Fruit fly (Drosophila melanogaster): ENCODE data around the gene Antp.

The Antp gene

DNA sequence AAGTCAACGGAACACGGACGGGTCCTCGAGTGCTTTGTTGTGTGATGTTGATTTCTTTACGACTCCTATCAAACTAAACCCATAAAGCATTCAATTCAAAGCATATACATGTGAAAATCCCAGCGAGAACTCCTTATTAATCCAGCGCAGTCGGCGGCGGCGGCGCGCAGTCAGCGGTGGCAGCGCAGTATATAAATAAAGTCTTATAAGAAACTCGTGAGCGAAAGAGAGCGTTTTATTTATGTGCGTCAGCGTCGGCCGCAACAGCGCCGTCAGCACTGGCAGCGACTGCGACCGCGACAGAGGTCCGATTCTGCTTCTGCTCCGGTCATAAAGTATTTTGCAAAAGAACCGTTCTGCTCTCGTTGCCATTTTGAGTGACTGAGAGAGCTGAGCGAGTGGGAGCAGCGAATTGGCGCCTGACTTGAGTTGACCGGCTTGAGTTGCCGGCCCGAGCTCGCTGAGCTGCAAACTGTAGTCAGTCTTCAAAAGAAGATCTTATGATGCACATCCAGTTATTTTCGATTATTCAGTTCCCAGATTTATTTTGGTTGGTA lies at the start of gene Antp:
Gene Antp (minus strand): TSS at position 75 of the 557 bp plus-strand sequence.
- TF ChIP-seq Sin3A (optimal IDR thresholded peaks at IDR 0.05) (no peak), psq (optimal IDR thresholded peaks at IDR 0.05) (no peak), Myc (optimal IDR thresholded peaks at IDR 0.05) (no peak), h (optimal IDR thresholded peaks at IDR 0.05) (no peak), ttk (optimal IDR thresholded peaks at IDR 0.05) (no peak), insv (optimal IDR thresholded peaks at IDR 0.05) (no peak)

DNA sequence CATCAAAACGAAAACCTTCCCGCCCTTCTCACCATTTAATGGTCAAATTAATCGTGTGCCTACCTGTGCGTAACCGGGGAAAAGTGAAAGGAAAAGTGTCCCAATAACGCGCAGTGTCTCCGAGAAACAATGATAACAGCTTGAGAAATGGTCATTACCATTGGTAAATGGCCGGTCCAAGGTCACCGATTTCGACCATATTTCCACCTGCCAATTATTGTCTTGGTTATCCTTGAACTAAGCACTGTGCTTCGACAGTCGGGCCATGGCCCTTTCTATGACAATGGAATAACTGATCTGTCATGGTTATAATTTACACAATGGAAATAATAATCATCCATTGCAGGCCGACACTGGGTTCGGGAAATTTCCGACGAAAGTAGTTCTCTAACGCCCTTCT lies 45.0 kb upstream of the Antp start:
- TF ChIP-seq h (optimal IDR thresholded peaks at IDR 0.05) (no peak), insv (optimal IDR thresholded peaks at IDR 0.05) (no peak), Sin3A (optimal IDR thresholded peaks at IDR 0.05) (no peak), ttk (optimal IDR thresholded peaks at IDR 0.05) (no peak)

DNA sequence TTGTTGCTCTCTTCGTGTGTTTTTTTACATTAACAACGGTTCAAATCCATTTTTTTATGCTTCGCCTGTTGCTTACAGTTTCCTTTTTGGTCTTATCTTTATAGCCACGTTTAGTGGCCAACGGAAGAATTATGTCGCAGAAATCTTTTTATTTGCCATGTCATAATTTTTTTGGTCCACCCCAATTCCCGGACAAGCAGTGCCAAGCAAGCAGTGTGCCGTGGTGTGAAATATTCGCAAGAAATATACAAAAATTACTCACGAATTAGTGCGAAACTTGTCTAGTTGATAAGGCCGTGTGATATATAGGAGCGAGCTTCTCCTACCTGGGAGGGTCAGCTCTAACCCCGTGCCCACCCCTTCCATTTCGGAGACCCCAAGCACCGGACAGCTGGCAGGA lies 41.9 kb upstream of the Antp start:
- no peak for TF ChIP-seq Myc (optimal IDR thresholded peaks at IDR 0.05)
- no peak for TF ChIP-seq psq (optimal IDR thresholded peaks at IDR 0.05)
- TF ChIP-seq Sin3A (optimal IDR thresholded peaks at IDR 0.05), result no peak
- TF ChIP-seq h (optimal IDR thresholded peaks at IDR 0.05), result no peak
- TF ChIP-seq ttk (optimal IDR thresholded peaks at IDR 0.05), result no peak
- TF ChIP-seq insv (optimal IDR thresholded peaks at IDR 0.05), result no peak

DNA sequence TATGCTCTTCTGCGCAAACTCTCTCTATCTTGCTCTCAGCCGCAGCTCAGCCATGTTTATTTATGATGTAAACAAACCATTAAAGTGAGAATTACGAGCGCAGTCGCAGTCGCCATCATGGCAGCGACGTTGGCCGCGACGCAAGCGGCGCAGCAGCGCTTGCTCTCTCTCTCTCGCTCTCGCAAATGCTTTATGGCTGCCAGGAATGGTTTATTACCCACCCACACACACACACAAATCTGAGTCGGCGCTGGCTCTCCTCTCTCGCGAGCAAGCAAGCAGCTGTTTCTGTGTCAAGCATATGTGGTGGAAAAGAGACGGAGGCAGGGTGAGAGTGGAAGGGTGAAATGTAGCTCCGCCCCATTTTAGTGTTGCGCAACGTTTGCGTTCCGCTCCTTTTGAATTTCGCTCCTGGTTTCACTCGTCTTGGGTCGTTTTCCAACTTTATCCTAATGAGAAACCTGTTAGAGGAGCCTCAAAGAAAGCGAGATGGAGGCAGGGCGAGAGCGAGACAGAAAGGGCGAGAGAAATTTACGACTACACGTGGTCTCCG lies 38.3 kb upstream of the Antp start:
- TF ChIP-seq Sin3A (optimal IDR thresholded peaks at IDR 0.05), result no peak

DNA sequence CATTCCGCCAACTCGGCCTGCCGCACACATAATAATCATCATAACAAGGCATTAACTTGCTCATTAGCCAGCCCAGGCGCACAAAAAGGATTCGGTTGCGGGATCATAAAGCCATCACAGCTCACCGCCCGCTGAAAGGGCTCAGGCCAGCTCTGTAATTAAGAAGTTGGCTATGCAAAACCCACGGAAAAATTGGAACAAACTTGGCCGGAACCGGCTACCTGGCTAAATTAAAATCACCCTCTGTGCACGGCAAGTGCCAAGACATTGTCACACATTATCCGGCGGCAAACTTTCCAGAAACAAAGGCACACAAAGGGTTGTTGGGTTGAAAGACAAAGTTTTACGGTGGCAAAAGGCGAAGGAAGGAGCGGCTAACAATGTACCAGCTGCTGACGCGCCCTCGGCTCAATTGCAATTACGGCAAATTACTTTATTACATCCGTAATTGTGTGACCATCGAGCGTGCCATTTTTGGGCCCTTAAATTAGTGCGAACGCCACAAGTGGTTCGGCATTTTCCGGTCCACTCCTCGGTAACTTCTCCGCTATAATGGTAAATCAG lies 36.8 kb upstream of the Antp start:
- no peak for TF ChIP-seq insv (optimal IDR thresholded peaks at IDR 0.05)
- no peak for TF ChIP-seq h (optimal IDR thresholded peaks at IDR 0.05)
- TF ChIP-seq ttk (optimal IDR thresholded peaks at IDR 0.05), result no peak
- TF ChIP-seq psq (optimal IDR thresholded peaks at IDR 0.05), result no peak
- TF ChIP-seq Myc (optimal IDR thresholded peaks at IDR 0.05), result no peak
- no peak for TF ChIP-seq Sin3A (optimal IDR thresholded peaks at IDR 0.05)

DNA sequence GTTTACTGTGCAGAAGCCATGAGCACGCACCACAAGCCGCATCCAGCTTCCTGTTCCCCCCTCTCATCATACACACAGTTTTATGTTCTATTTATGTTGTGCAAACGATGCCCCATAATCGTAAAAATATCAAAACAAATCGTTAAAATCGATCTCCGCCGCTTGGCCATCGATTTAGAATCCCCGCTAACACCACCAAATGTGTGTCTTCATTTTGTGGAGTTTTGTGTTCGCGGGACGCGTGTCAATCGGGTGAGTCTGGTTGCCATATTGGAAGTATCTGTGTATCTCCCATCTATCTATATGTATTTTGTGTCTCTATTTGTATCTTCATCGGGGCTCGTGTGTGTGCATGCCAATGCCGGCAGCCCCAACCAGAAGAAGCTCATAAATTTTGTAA lies 35.4 kb upstream of the Antp start:
- TF ChIP-seq psq (optimal IDR thresholded peaks at IDR 0.05) (no peak), h (optimal IDR thresholded peaks at IDR 0.05) (no peak), insv (optimal IDR thresholded peaks at IDR 0.05) (no peak), Sin3A (optimal IDR thresholded peaks at IDR 0.05) (no peak), Myc (optimal IDR thresholded peaks at IDR 0.05) (no peak), ttk (optimal IDR thresholded peaks at IDR 0.05) (no peak)

DNA sequence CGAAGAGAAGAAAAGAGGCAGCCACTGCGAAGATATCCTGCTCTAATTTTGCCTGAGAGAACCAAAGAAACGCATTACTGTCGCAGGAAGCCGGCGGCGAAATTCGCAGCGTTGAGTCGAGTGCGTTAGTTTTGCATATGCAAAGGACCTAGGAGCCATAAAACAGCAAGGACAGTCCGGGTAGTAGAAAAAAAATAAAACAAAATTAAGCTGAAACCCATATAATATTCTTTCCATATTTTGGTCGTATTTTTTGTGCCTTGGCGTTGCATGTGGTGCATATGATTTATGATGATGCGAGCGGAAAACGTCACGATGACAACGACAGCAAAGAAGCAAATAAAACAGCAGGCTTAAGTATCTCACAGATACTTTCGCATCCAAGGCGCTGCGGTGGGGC lies 34.7 kb upstream of the Antp start:
- TF ChIP-seq psq (optimal IDR thresholded peaks at IDR 0.05) (no peak), insv (optimal IDR thresholded peaks at IDR 0.05) (no peak), Myc (optimal IDR thresholded peaks at IDR 0.05) (no peak), h (optimal IDR thresholded peaks at IDR 0.05) (no peak), ttk (optimal IDR thresholded peaks at IDR 0.05) (no peak), Sin3A (optimal IDR thresholded peaks at IDR 0.05) (no peak)

DNA sequence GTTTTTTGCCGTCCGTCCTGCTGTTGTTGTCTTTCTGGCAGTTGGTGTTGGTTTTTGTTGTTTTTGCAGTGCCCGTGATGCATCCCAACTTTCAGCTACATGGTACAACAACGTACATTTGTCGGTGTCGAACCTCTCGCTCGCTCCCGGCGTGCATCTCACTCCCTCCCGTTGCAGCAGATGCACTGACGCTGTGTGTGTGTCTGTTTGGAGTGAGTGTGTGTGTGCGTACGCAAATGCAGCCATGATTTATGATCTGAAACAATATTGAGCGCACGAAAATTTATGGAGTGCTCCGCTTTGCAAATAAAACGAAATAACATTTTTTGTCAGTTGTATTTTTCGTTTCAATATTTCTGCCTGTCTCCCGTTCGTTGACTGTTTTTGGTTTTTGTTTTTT lies 32.5 kb upstream of the Antp start:
- TF ChIP-seq Sin3A (optimal IDR thresholded peaks at IDR 0.05) (no peak), insv (optimal IDR thresholded peaks at IDR 0.05) (no peak), h (optimal IDR thresholded peaks at IDR 0.05) (no peak), psq (optimal IDR thresholded peaks at IDR 0.05) (no peak), Myc (optimal IDR thresholded peaks at IDR 0.05) (no peak), ttk (optimal IDR thresholded peaks at IDR 0.05) (no peak)

DNA sequence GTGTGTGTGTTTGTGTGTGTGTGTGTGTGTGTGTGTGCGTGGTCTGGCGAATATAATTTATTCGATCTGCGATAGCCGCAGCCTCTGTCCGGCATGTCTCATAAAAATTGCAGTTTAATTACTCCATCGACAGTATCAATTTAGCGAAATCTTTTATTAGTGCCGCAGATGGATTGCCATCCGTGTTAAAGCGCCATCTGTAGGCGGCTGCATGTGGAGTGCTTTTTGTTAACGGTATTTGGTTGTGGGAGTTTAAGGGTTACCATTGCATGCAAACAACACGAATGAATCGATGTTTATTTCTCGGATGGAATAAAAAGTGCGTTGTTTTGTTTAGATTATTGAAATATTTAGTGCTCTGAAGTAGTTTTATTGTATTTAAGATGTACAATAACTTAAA lies 30.4 kb upstream of the Antp start:
- no peak for TF ChIP-seq h (optimal IDR thresholded peaks at IDR 0.05)
- no peak for TF ChIP-seq insv (optimal IDR thresholded peaks at IDR 0.05)
- TF ChIP-seq ttk (optimal IDR thresholded peaks at IDR 0.05), result no peak
- TF ChIP-seq psq (optimal IDR thresholded peaks at IDR 0.05), result no peak
- TF ChIP-seq Myc (optimal IDR thresholded peaks at IDR 0.05), result no peak
- TF ChIP-seq Sin3A (optimal IDR thresholded peaks at IDR 0.05), result no peak

DNA sequence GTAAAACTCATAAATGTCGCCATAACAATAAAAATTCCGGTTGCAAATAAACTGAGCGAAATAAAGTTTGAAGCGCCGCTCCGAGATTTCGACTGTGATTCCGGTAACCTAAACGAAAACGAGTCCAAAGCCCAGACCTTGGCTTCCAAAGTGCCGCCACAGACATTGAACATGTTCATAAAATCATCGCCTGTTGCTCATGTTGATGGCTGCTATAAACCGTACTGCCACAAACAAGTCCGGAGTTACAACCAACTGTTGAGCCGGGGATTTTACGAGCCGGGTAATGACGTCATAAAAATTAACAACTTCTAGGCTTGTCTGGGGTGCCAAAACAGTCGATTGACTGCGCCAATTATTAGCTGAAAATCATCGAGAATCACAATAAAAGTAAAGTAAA lies 29.5 kb upstream of the Antp start:
- TF ChIP-seq Myc (optimal IDR thresholded peaks at IDR 0.05) (no peak), Sin3A (optimal IDR thresholded peaks at IDR 0.05) (no peak), ttk (optimal IDR thresholded peaks at IDR 0.05) (no peak), insv (optimal IDR thresholded peaks at IDR 0.05) (no peak), psq (optimal IDR thresholded peaks at IDR 0.05) (no peak), h (optimal IDR thresholded peaks at IDR 0.05) (no peak)

DNA sequence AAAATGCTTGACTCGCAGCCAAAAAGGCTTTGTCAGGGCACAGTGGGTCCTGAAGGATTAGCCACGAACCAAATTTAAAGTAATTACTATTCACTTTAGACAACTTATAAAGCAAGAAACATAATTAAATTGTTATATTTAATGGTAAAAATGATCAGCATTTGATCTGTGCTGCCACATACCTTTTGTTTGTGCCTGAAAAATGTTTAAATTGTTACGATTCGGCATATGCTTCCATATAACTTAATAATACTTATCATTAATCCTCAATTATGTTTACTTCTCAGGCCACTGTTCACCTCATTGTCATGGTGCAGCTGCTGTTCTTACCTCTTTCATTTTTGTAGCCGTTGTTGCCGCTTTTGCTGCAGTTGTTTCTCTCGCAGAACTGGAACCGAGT lies 26.2 kb upstream of the Antp start:
- TF ChIP-seq Myc (optimal IDR thresholded peaks at IDR 0.05) (no peak), Sin3A (optimal IDR thresholded peaks at IDR 0.05) (no peak), ttk (optimal IDR thresholded peaks at IDR 0.05) (no peak), h (optimal IDR thresholded peaks at IDR 0.05) (no peak), psq (optimal IDR thresholded peaks at IDR 0.05) (no peak), insv (optimal IDR thresholded peaks at IDR 0.05) (no peak)

DNA sequence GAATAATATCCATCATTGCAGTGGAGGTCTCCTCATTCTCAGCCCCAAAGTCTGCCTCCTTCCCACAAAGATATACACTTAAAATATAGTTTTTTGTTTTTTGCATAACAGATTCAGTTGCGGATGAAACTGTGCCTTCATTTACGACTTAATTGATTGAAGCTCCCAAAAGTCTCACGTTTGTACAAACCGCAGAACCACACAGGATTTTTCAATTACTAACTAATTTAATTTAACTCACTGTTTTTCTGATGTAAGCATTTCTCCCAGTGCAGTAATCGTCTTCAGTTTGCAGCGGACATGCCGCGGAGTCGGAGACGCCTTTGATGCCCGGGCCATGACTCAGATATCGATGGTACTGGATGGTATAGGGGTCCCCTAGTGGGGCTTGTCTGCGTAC lies 25.5 kb upstream of the Antp start:
- no peak for TF ChIP-seq psq (optimal IDR thresholded peaks at IDR 0.05)

DNA sequence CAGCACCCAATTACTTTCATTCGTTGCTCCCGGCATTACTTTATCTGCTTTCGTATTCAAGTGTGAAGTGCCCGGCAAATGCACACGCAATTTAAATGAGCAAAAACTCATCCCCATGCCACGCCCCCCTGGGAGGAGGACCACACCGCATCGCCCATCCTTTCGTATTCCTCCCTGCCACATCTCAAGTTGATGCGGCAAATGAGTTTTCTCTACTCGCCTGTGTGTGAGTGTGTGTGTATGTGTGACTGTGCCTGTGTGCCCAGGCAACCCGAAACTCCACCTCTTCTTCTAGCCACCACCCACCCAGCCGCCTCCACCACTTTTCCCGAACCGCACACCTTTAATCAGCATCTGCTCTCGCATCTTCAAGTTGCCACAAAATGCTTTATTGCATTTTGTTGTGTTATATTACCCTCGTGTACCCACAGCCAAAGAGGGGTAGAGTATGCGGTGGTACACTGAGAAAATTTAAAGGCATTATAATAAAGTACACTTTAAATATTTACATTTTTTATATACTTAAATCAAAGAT lies 12.1 kb upstream of the Antp start:
- TF ChIP-seq ttk (optimal IDR thresholded peaks at IDR 0.05) (no peak), Sin3A (optimal IDR thresholded peaks at IDR 0.05) (no peak), h (optimal IDR thresholded peaks at IDR 0.05) (no peak), insv (optimal IDR thresholded peaks at IDR 0.05) (no peak), Myc (optimal IDR thresholded peaks at IDR 0.05) (no peak), psq (optimal IDR thresholded peaks at IDR 0.05) (no peak)

Measured in Kc167 (cell line).